Worm (Caenorhabditis elegans): ENCODE measurements around the gene F19G12.11.

F19G12.11 gene

ce11 chrX:1426425-1426824, at the start of gene F19G12.11:
F19G12.11 (minus strand) TSS chrX:1426525.
- TF ChIP-seq ces-1 (GFP tag; optimal IDR thresholded peaks at IDR 0.05) (no peak), nhr-28 (tag; optimal IDR thresholded peaks at IDR 0.05) (no peak), ceh-83 (GFP tag; optimal IDR thresholded peaks at IDR 0.05) (no peak), elt-1 (tag; optimal IDR thresholded peaks at IDR 0.05; ENCODE audit: borderline replicate concordance, insufficient read depth) (no peak), nhr-76 (tag; optimal IDR thresholded peaks at IDR 0.05) (no peak)

- TF ChIP-seq elt-1 (tag; optimal IDR thresholded peaks at IDR 0.05; ENCODE audit: borderline replicate concordance, insufficient read depth) (no peak), unc-62 (GFP tag; optimal IDR thresholded peaks at IDR 0.05) (no peak), tbx-8 (GFP tag; optimal IDR thresholded peaks at IDR 0.05) (no peak), nhr-12 (tag; optimal IDR thresholded peaks at IDR 0.05) (no peak), hlh-1 (tag; optimal IDR thresholded peaks at IDR 0.05) (no peak), lin-13 (tag; optimal IDR thresholded peaks at IDR 0.05) (no peak), drap-1 (GFP tag; optimal IDR thresholded peaks at IDR 0.05) (no peak), unc-120 (tag; optimal IDR thresholded peaks at IDR 0.05; ENCODE audit: poor library complexity, severe bottlenecking) (no peak)
Observed at ce11 chrX:1476005-1476404, 49.7 kb upstream of the F19G12.11 start.

DNA sequence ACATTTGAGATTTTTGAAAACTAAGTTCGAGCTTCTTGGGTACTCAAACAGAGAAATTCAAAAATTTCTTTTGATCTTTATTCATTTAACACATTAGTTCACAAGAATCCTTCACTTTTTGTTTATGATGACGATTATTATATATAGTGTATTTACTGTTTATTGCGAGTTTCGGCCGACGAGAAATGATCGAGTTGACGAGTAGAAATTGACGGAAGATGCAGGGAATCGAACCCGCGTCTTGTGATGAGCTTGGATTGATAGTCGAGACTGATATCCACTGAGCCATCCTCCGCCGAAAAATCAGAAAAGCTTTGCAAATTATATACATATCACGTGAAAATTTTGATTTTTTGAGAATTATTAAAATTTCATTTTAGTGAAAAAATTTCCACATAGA, 47.5 kb upstream of the F19G12.11 start:
- no peak for TF ChIP-seq ztf-11 (tag; optimal IDR thresholded peaks at IDR 0.05)
- no peak for TF ChIP-seq ces-1 (GFP tag; optimal IDR thresholded peaks at IDR 0.05)
- no peak for TF ChIP-seq nhr-28 (tag; optimal IDR thresholded peaks at IDR 0.05)
- TF ChIP-seq ceh-43 (GFP tag; optimal IDR thresholded peaks at IDR 0.05) = no peak
- TF ChIP-seq drap-1 (GFP tag; optimal IDR thresholded peaks at IDR 0.05) = no peak
- TF ChIP-seq blmp-1 (tag; optimal IDR thresholded peaks at IDR 0.05) = no peak
- no peak for TF ChIP-seq flh-1 (GFP tag; optimal IDR thresholded peaks at IDR 0.05)
- no peak for TF ChIP-seq mep-1 (tag; optimal IDR thresholded peaks at IDR 0.05)
- no peak for TF ChIP-seq mls-2 (tag; optimal IDR thresholded peaks at IDR 0.05)
- no peak for TF ChIP-seq zip-8 (tag; optimal IDR thresholded peaks at IDR 0.05)
- no peak for TF ChIP-seq mab-5 (tag; optimal IDR thresholded peaks at IDR 0.05)
- TF ChIP-seq nhr-12 (tag; optimal IDR thresholded peaks at IDR 0.05) = no peak

DNA sequence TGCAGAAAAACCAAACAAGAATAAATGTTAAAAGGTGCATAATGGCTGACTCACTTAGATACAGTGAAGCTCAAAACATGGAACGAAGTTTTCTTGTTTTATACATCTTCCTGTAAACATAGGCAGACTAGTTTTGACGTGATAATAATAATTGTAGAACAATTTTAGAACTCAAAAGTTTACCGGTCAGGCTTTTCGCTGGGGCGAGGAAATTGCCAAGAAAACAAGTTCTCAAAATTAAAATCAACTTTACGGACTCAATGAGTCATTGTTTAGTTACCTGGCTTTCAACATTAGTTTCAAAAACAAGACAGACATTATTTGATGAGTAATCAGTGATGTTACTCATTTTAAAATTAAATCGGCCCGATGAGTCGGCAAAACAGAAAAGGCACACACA, 46.6 kb upstream of the F19G12.11 start, which contains the start of gene D1005.5:
TSS of gene D1005.5 (minus strand) at position 101 of the 400 bp plus-strand sequence.
- no peak for TF ChIP-seq bed-3 (GFP tag; optimal IDR thresholded peaks at IDR 0.05)
- TF ChIP-seq ceh-83 (GFP tag; optimal IDR thresholded peaks at IDR 0.05) = no peak
- TF ChIP-seq unc-62 (GFP tag; optimal IDR thresholded peaks at IDR 0.05) = no peak
- TF ChIP-seq nhr-2 (tag; optimal IDR thresholded peaks at IDR 0.05) = no peak
- TF ChIP-seq ztf-11 (tag; optimal IDR thresholded peaks at IDR 0.05) = no peak
- no peak for TF ChIP-seq lin-13 (tag; optimal IDR thresholded peaks at IDR 0.05)
- TF ChIP-seq nhr-237 (tag; optimal IDR thresholded peaks at IDR 0.05) = no peak
- TF ChIP-seq zip-8 (tag; optimal IDR thresholded peaks at IDR 0.05) = no peak
- no peak for TF ChIP-seq sem-2 (GFP tag; optimal IDR thresholded peaks at IDR 0.05)
- no peak for TF ChIP-seq mep-1 (tag; optimal IDR thresholded peaks at IDR 0.05)
- TF ChIP-seq snpc-4 (tag; optimal IDR thresholded peaks at IDR 0.05) = no peak
- no peak for TF ChIP-seq drap-1 (GFP tag; optimal IDR thresholded peaks at IDR 0.05)
- TF ChIP-seq elt-3 (tag; optimal IDR thresholded peaks at IDR 0.05) = no peak
- no peak for TF ChIP-seq blmp-1 (tag; optimal IDR thresholded peaks at IDR 0.05)

ce11 chrX:1471232-1471631, 44.9 kb upstream of the F19G12.11 start:
- TF ChIP-seq M03D4.4 (tag; optimal IDR thresholded peaks at IDR 0.05) = no peak
- TF ChIP-seq unc-120 (tag; optimal IDR thresholded peaks at IDR 0.05; ENCODE audit: poor library complexity, severe bottlenecking) = no peak
- no peak for TF ChIP-seq drap-1 (GFP tag; optimal IDR thresholded peaks at IDR 0.05)
- TF ChIP-seq zip-8 (tag; optimal IDR thresholded peaks at IDR 0.05) = no peak
- no peak for TF ChIP-seq ces-1 (GFP tag; optimal IDR thresholded peaks at IDR 0.05)
- no peak for TF ChIP-seq tbx-8 (GFP tag; optimal IDR thresholded peaks at IDR 0.05)
- no peak for TF ChIP-seq nhr-76 (tag; optimal IDR thresholded peaks at IDR 0.05)

- TF ChIP-seq lin-13 (tag; optimal IDR thresholded peaks at IDR 0.05) (no peak), sptf-1 (tag; optimal IDR thresholded peaks at IDR 0.05) (no peak), elt-3 (tag; optimal IDR thresholded peaks at IDR 0.05) (no peak), nhr-237 (tag; optimal IDR thresholded peaks at IDR 0.05) (no peak), M03D4.4 (tag; optimal IDR thresholded peaks at IDR 0.05) (no peak), flh-1 (GFP tag; optimal IDR thresholded peaks at IDR 0.05) (no peak), ces-1 (GFP tag; optimal IDR thresholded peaks at IDR 0.05) (peak; percentile 40), unc-120 (tag; optimal IDR thresholded peaks at IDR 0.05; ENCODE audit: poor library complexity, severe bottlenecking) (no peak)
Observed at ce11 chrX:1468057-1468456, 41.7 kb upstream of the F19G12.11 start.
